Worm (Caenorhabditis elegans): ENCODE measurements around the gene lgc-33.

DNA sequence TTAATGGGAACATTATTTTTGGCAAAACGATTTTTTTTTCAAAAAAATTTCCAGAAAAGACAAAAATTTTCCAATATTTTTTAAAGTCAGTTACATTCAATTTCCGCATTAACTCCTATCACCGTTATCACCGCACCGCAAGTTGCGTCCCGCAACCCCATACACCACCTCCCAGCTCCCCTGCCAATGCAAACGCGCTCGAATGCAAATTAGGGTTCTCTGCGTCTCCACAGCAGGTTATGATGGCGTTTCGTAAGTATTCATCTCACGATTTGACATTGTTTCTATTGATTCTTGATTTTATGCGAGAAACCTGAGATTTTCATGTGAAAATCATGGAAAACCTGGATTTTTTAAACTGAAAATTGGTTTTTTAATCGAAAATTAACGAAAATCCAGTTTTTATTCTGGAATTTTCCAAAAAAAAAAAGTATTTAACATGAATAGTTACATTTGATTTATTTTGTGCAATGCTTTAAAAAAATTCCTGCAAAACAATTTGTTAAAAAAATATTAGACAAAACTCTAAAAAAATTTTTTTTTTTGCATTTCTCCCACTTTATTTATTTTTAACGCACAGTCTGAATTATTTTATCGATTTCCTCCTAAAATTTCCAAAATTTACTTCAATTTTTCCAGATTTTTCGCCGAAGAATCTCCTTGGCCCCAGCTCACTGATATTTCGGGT lies 39.6 kb downstream of the lgc-33 start, which contains the start of gene mak-2:
- TF ChIP-seq him-1 (tag; optimal IDR thresholded peaks at IDR 0.05) (no peak), dao-5 (tag; optimal IDR thresholded peaks at IDR 0.05) (no peak)

All from whole organism, L4/young adult.